Fruit fly (Drosophila melanogaster): ENCODE results near the gene Rca1.

The Rca1 gene

DNA sequence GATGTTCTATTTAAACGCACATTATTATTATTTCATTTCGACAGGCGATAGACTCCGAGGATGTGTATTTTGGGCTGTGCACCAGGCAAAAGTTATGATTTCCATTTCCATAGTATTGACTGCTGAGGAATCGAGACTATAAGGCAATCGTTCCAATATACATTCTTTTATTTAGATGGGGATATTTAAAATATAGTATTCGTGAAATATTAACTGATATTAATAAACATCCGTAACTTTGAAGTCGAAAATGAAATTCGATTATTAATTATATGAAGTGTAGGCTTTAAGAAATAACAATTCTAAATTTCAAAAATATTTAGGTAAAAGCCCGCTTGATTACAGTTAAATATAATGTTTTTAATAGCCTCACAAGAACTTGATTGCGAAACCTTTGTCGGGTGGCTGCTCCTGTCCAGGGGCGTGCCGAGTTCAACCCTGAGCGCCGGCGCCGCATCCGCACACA, 21.8 kb upstream of the Rca1 start (continued):
- TF ChIP-seq run (tag; optimal IDR thresholded peaks at IDR 0.05) (no peak), CG12769 (tag; optimal IDR thresholded peaks at IDR 0.05) (no peak), lilli (GFP tag; optimal IDR thresholded peaks at IDR 0.05) (peak; percentile 7), stwl (tag; optimal IDR thresholded peaks at IDR 0.05) (no peak), CG15696 (tag; optimal IDR thresholded peaks at IDR 0.05) (peak; percentile 87), Ravus (GFP tag; IDR thresholded peaks at IDR 0.05) (no peak), oc (tag; optimal IDR thresholded peaks at IDR 0.05) (no peak), CG13287 (GFP tag; IDR thresholded peaks at IDR 0.05; ENCODE audit: partially characterized antibody) (no peak), E2f1 (GFP tag; IDR thresholded peaks at IDR 0.05) (peak; percentile 36; the same call in 1 of the 2 replicates), scrt (GFP tag; optimal IDR thresholded peaks at IDR 0.05) (peak; percentile 45), knrl (GFP tag; IDR thresholded peaks at IDR 0.05; ENCODE audit: partially characterized antibody) (no peak), stc (GFP tag; IDR thresholded peaks at IDR 0.05) (no peak), dm (GFP tag; optimal IDR thresholded peaks at IDR 0.05) (no peak), CG11696 (GFP tag; IDR thresholded peaks at IDR 0.05) (no peak), Sox102F (GFP tag; optimal IDR thresholded peaks at IDR 0.05) (peak; percentile 35), CG7372 (GFP tag; IDR thresholded peaks at IDR 0.05) (no peak), Antp (GFP tag; optimal IDR thresholded peaks at IDR 0.05) (no peak), CG42726 (GFP tag; IDR thresholded peaks at IDR 0.05; ENCODE audit: partially characterized antibody) (no peak), Dbx (GFP tag; IDR thresholded peaks at IDR 0.05) (no peak), CG6854 (GFP tag; optimal IDR thresholded peaks at IDR 0.05) (peak; percentile 39), CG2116 (GFP tag; optimal IDR thresholded peaks at IDR 0.05) (peak; percentile 16), CG4707 (GFP tag; optimal IDR thresholded peaks at IDR 0.05) (no peak), ranshi (GFP tag; IDR thresholded peaks at IDR 0.05) (no peak), sc (optimal IDR thresholded peaks at IDR 0.05) (no peak), sc (GFP tag; optimal IDR thresholded peaks at IDR 0.05) (peak; percentile 58), Hmx (GFP tag; optimal IDR thresholded peaks at IDR 0.05) (no peak), Bdp1 (GFP tag; optimal IDR thresholded peaks at IDR 0.05) (no peak), CG11456 (GFP tag; IDR thresholded peaks at IDR 0.05) (no peak), pan (optimal IDR thresholded peaks at IDR 0.05) (no peak), pan (GFP tag; optimal IDR thresholded peaks at IDR 0.05 in 1 of 2, IDR thresholded peaks at IDR 0.05 in 1 of 2) (peak in 1 of 2 experiments; percentile 15), yki (optimal IDR thresholded peaks at IDR 0.05) (no peak), zfh1 (GFP tag; IDR thresholded peaks at IDR 0.05) (peak; percentile 77), dysf (GFP tag; IDR thresholded peaks at IDR 0.05) (0 out of 3 replicates have a peak, but pooled peaks have one; percentile 26), Dek (tag; optimal IDR thresholded peaks at IDR 0.05) (no peak), hth (optimal IDR thresholded peaks at IDR 0.05) (no peak), CG3065 (GFP tag; optimal IDR thresholded peaks at IDR 0.05) (no peak), Hr78 (GFP tag; optimal IDR thresholded peaks at IDR 0.05) (peak in 1 of 2 experiments; percentile 34), CG6254 (GFP tag; optimal IDR thresholded peaks at IDR 0.05) (peak; percentile 56), Sry-β (GFP tag; optimal IDR thresholded peaks at IDR 0.05) (no peak), CG1233 (GFP tag; optimal IDR thresholded peaks at IDR 0.05) (peak; percentile 65), NFAT (GFP tag; IDR thresholded peaks at IDR 0.05) (no peak), NC2α (GFP tag; optimal IDR thresholded peaks at IDR 0.05) (no peak), CG8290 (GFP tag; optimal IDR thresholded peaks at IDR 0.05) (peak; percentile 29), CG8290 (tag; optimal IDR thresholded peaks at IDR 0.05) (peak in 1 of 2 experiments; percentile 2), CG12236 (GFP tag; optimal IDR thresholded peaks at IDR 0.05) (no peak), dpn (GFP tag; optimal IDR thresholded peaks at IDR 0.05) (peak in 1 of 2 experiments; percentile 27), caup (GFP tag; optimal IDR thresholded peaks at IDR 0.05; ENCODE audit: severe bottlenecking) (peak; percentile 19), sug (tag; optimal IDR thresholded peaks at IDR 0.05) (peak; percentile 6), ac (GFP tag; optimal IDR thresholded peaks at IDR 0.05) (peak; percentile 52), CG6689 (GFP tag; IDR thresholded peaks at IDR 0.05) (peak; percentile 61), Hr39 (optimal IDR thresholded peaks at IDR 0.05) (no peak), ttk (GFP tag; IDR thresholded peaks at IDR 0.05) (no peak), Meics (GFP tag; optimal IDR thresholded peaks at IDR 0.05) (peak; percentile 62)

All from whole organism, embryonic.